Worm (Caenorhabditis elegans) whole organism, L1 larva: ENCODE measurements around the gene fbxa-104.

Experiments
- alr-1 ChIP-seq: fragments of 200-800 bp; sonication (Bioruptor generic); optimal IDR thresholded peaks from 2 replicates; lab custom pipeline; 2018; ENCODE audit warnings: borderline replicate concordance, mild to moderate bottlenecking, missing genetic modification characterization, missing compliant biosample characterization
- ces-1 ChIP-seq: fragments of 150-350 bp; optimal IDR thresholded peaks from 2 replicates; lab custom pipeline; 2014; ENCODE audit warnings: missing biosample characterization, missing genetic modification reagents, missing genetic modification characterization
- dpl-1 ChIP-seq, 3 experiments: fragments of 150-350 bp in 2 of 3; sonication (generic microtip) in 1 of 3; optimal IDR thresholded peaks; 2 replicates each; lab custom pipeline; 2014 to 2017; ENCODE audit warnings: missing biosample characterization in 3 of 3, missing genetic modification characterization in 3 of 3, missing genetic modification reagents in 3 of 3
- efl-3 ChIP-seq: fragments of 200-800 bp; sonication (Bioruptor generic); optimal IDR thresholded peaks from 2 replicates; lab custom pipeline; 2018; ENCODE audit warnings: mild to moderate bottlenecking, missing genetic modification characterization, missing compliant biosample characterization
- fos-1 ChIP-seq: fragments of 150-350 bp; optimal IDR thresholded peaks from 2 replicates; lab custom pipeline; 2014; ENCODE audit warnings: missing biosample characterization, missing genetic modification characterization
- grh-1 ChIP-seq: fragments of 200-800 bp; sonication (Bioruptor generic); IDR thresholded peaks from 2 replicates; pipeline ENCODE4 v1.3.6; 2022; ENCODE audit warnings: missing genetic modification reagents, missing genetic modification characterization, missing compliant biosample characterization
- hpl-2 ChIP-seq: fragments of 150-350 bp; optimal IDR thresholded peaks from 2 replicates; lab custom pipeline; 2014; ENCODE audit warnings: missing biosample characterization, missing genetic modification reagents, missing genetic modification characterization
- nhr-237 ChIP-seq: fragments of 150-350 bp; optimal IDR thresholded peaks from 2 replicates; lab custom pipeline; 2014; ENCODE audit warnings: missing biosample characterization, missing genetic modification characterization
- snpc-4 ChIP-seq: fragments of 150-350 bp; optimal IDR thresholded peaks from 2 replicates; lab custom pipeline; 2014; ENCODE audit warnings: missing biosample characterization, missing genetic modification characterization
- sptf-1 ChIP-seq: fragments of 150-350 bp; optimal IDR thresholded peaks from 2 replicates; lab custom pipeline; 2014; ENCODE audit warnings: missing biosample characterization, missing genetic modification characterization
- swsn-7 ChIP-seq: sonication (generic microtip); optimal IDR thresholded peaks from 2 replicates; lab custom pipeline; 2016; ENCODE audit warnings: missing genetic modification characterization, missing compliant biosample characterization
- tlp-1 ChIP-seq: fragments of 150-350 bp; optimal IDR thresholded peaks from 2 replicates; lab custom pipeline; 2014; ENCODE audit warnings: missing biosample characterization, missing genetic modification characterization
- unc-98 ChIP-seq: fragments of 200-800 bp; sonication (Bioruptor generic); IDR thresholded peaks from 2 replicates; pipeline ENCODE4 v1.3.6; 2022; ENCODE audit warnings: missing genetic modification characterization, missing compliant biosample characterization
- zag-1 ChIP-seq: fragments of 150-350 bp; optimal IDR thresholded peaks from 2 replicates; lab custom pipeline; 2014; ENCODE audit warnings: missing biosample characterization, missing genetic modification characterization
- ztf-11 ChIP-seq, 2 experiments: sonication (generic microtip); optimal IDR thresholded peaks; 2 replicates each; lab custom pipeline; 2016 to 2017; ENCODE audit warnings: missing genetic modification characterization in 2 of 2, missing biosample characterization in 1 of 2, missing compliant biosample characterization in 1 of 2

fbxa-104 gene

ce11 chrV:15377903-15378302, 45.6 kb downstream of the fbxa-104 start, which contains the start of gene srh-122:
srh-122 (minus strand) TSS chrV:15378003.
- TF ChIP-seq ces-1 (no peak), efl-3 (no peak), zag-1 (tag; lab: Kevin White, UChicago) (no peak), swsn-7 (tag; lab: Kevin White, UChicago) (no peak), grh-1 (no peak), hpl-2 (GFP tag; lab: Kevin White, UChicago) (no peak), nhr-237 (tag; lab: Kevin White, UChicago) (no peak), snpc-4 (tag; lab: Kevin White, UChicago) (no peak)

- TF ChIP-seq dpl-1 (GFP tag; optimal IDR thresholded peaks at IDR 0.05; lab: Kevin White, UChicago): no peak
- no peak for TF ChIP-seq fos-1 (tag; lab: Kevin White, UChicago)
- TF ChIP-seq ztf-11 (tag; optimal IDR thresholded peaks at IDR 0.05; lab: Kevin White, UChicago): no peak
- no peak for TF ChIP-seq sptf-1 (tag; lab: Kevin White, UChicago)
- no peak for TF ChIP-seq alr-1 (tag; lab: Kevin White, UChicago)
- no peak for TF ChIP-seq unc-98 (GFP tag; lab: Robert Waterston, UW)
- TF ChIP-seq tlp-1 (tag; lab: Kevin White, UChicago): no peak
- TF ChIP-seq, all 84 proteins: peak for 0
These were observed 47.3 kb downstream of the fbxa-104 start, which contains the start of gene srh-52 for ce11 chrV:15376223-15376622. srh-52 (minus strand) TSS chrV:15376323.
